Worm (Caenorhabditis elegans) whole organism, young adult: ENCODE data around the gene W07A12.4.

ENCODE experiments used
- B0336.3 ChIP-seq: fragments of 200-800 bp; sonication (Bioruptor generic); IDR thresholded peaks from 2 replicates; pipeline ENCODE4 v1.3.6; 2022; ENCODE audit warnings: missing genetic modification characterization, missing compliant biosample characterization
- C06A6.2 ChIP-seq: fragments of 200-800 bp; sonication (Bioruptor generic); conservative IDR thresholded peaks from 2 replicates; pipeline ENCODE4 v1.3.6; 2022; ENCODE audit warnings: missing genetic modification characterization, missing compliant biosample characterization
- F23B12.7 ChIP-seq: sonication (generic microtip); optimal IDR thresholded peaks from 2 replicates; lab custom pipeline; 2017; ENCODE audit warnings: missing genetic modification characterization, mild to moderate bottlenecking, missing compliant biosample characterization, antibody characterized with exemption, moderate library complexity; ENCODE audit not compliant: insufficient read depth
- F55B11.4 ChIP-seq: sonication (generic microtip); optimal IDR thresholded peaks from 2 replicates; lab custom pipeline; 2016; ENCODE audit warnings: missing compliant biosample characterization, missing genetic modification characterization, borderline replicate concordance; ENCODE audit not compliant: insufficient read depth
- F57C9.4 ChIP-seq: sonication (generic microtip); optimal IDR thresholded peaks from 2 replicates; lab custom pipeline; 2017; ENCODE audit warnings: mild to moderate bottlenecking, missing genetic modification characterization, missing compliant biosample characterization
- Y56A3A.18 ChIP-seq: fragments of 200-800 bp; sonication (Bioruptor generic); IDR thresholded peaks from 2 replicates; pipeline ENCODE4 v1.3.6; 2022; ENCODE audit warnings: missing genetic modification reagents, missing genetic modification characterization, missing compliant biosample characterization
- Y67H2A.10 ChIP-seq: fragments of 200-800 bp; sonication (Bioruptor generic); conservative IDR thresholded peaks from 2 replicates; pipeline ENCODE4 v1.3.6; 2022; ENCODE audit warnings: missing genetic modification reagents, missing genetic modification characterization, missing compliant biosample characterization
- Y95B8A.8 ChIP-seq: fragments of 200-800 bp; sonication (Bioruptor generic); IDR thresholded peaks from 2 replicates; pipeline ENCODE4 v1.3.6; 2022; ENCODE audit warnings: missing genetic modification reagents, missing genetic modification characterization, missing compliant biosample characterization
- attf-5 ChIP-seq: fragments of 200-800 bp; sonication (Bioruptor generic); optimal IDR thresholded peaks from 2 replicates; lab custom pipeline; 2018; ENCODE audit warnings: mild to moderate bottlenecking, missing genetic modification characterization, missing compliant biosample characterization
- bed-1 ChIP-seq: fragments of 200-800 bp; sonication (Bioruptor generic); IDR thresholded peaks from 2 replicates; pipeline ENCODE4 v1.3.6; 2022; ENCODE audit warnings: missing genetic modification reagents, missing genetic modification characterization, missing compliant biosample characterization
- bed-2 ChIP-seq: fragments of 200-800 bp; sonication (Bioruptor generic); IDR thresholded peaks from 2 replicates; pipeline ENCODE4 v1.3.6; 2022; ENCODE audit warnings: missing genetic modification reagents, missing genetic modification characterization, missing compliant biosample characterization
- cebp-1 ChIP-seq, 2 experiments: fragments of 200-800 bp in 1 of 2; sonication (Bioruptor generic) in 1 of 2; sonication (generic microtip) in 1 of 2; IDR thresholded peaks in 1 of 2; optimal IDR thresholded peaks in 1 of 2; 2 replicates each; pipeline versions ENCODE4 v1.3.6 to Lab custom; 2017 to 2022; ENCODE audit warnings: missing compliant biosample characterization in 2 of 2, missing genetic modification characterization in 2 of 2, mild to moderate bottlenecking in 1 of 2, missing genetic modification reagents in 1 of 2, moderate library complexity in 1 of 2
- ceh-27 ChIP-seq: fragments of 200-800 bp; sonication (Bioruptor generic); optimal IDR thresholded peaks from 2 replicates; lab custom pipeline; 2018; ENCODE audit warnings: mild to moderate bottlenecking, missing genetic modification characterization, moderate library complexity, missing compliant biosample characterization
- chd-7 ChIP-seq: sonication (generic microtip); optimal IDR thresholded peaks from 2 replicates; lab custom pipeline; 2016; ENCODE audit warnings: mild to moderate bottlenecking, missing genetic modification characterization, moderate library complexity, missing compliant biosample characterization
- die-1 ChIP-seq: sonication (generic microtip); optimal IDR thresholded peaks from 2 replicates; lab custom pipeline; 2016; ENCODE audit warnings: missing genotype, mild to moderate bottlenecking, missing genetic modification characterization, missing compliant biosample characterization
- dox-1 ChIP-seq: fragments of 200-800 bp; sonication (Bioruptor generic); IDR thresholded peaks from 2 replicates; pipeline ENCODE4 v1.3.6; 2022; ENCODE audit warnings: missing genetic modification reagents, missing genetic modification characterization, missing compliant biosample characterization
- dpff-1 ChIP-seq: sonication (generic microtip); optimal IDR thresholded peaks from 2 replicates; lab custom pipeline; 2017; ENCODE audit warnings: mild to moderate bottlenecking, missing genetic modification characterization, missing compliant biosample characterization
- egl-18 ChIP-seq: fragments of 200-800 bp; sonication (Bioruptor generic); IDR thresholded peaks from 2 replicates; pipeline ENCODE4 v1.3.6; 2022; ENCODE audit warnings: missing genetic modification reagents, missing genetic modification characterization, missing compliant biosample characterization
- fkh-3 ChIP-seq: sonication (generic microtip); optimal IDR thresholded peaks from 2 replicates; lab custom pipeline; 2016; ENCODE audit warnings: mild to moderate bottlenecking, missing genetic modification characterization, missing compliant biosample characterization
- him-1 ChIP-seq: sonication (generic microtip); optimal IDR thresholded peaks from 2 replicates; lab custom pipeline; 2016; ENCODE audit warnings: missing genotype, missing genetic modification reagents, missing genetic modification characterization, missing compliant biosample characterization
- hmg-20 ChIP-seq: fragments of 200-800 bp; sonication (Bioruptor generic); IDR thresholded peaks from 2 replicates; pipeline ENCODE4 v1.3.6; 2022; ENCODE audit warnings: missing genetic modification reagents, missing genetic modification characterization, missing compliant biosample characterization
- hsf-1 ChIP-seq: fragments of 200-800 bp; sonication (Bioruptor generic); IDR thresholded peaks from 2 replicates; pipeline ENCODE4 v1.3.6; 2022; ENCODE audit warnings: missing genetic modification reagents, missing genetic modification characterization, missing compliant biosample characterization
- let-607 ChIP-seq, 2 experiments: fragments of 200-800 bp in 1 of 2; sonication (Bioruptor generic) in 1 of 2; sonication (generic microtip) in 1 of 2; optimal IDR thresholded peaks; 2 replicates each; lab custom pipeline; 2016 to 2018; ENCODE audit warnings: mild to moderate bottlenecking in 2 of 2, missing compliant biosample characterization in 2 of 2, missing genetic modification characterization in 2 of 2, moderate library complexity in 2 of 2, missing genotype in 1 of 2
- lin-35 ChIP-seq, 3 experiments: fragments of 150-350 bp in 2 of 3; sonication (generic microtip) in 1 of 3; optimal IDR thresholded peaks; 2 replicates each; lab custom pipeline; 2014 to 2018; ENCODE audit warnings: missing biosample characterization in 3 of 3, missing genetic modification characterization in 3 of 3, missing genetic modification reagents in 3 of 3
- lin-40 ChIP-seq: sonication (generic microtip); optimal IDR thresholded peaks from 2 replicates; lab custom pipeline; 2016; ENCODE audit warnings: missing genetic modification characterization, mild to moderate bottlenecking, missing compliant biosample characterization, missing genotype, missing genetic modification reagents
- lir-1 ChIP-seq: fragments of 200-800 bp; sonication (Bioruptor generic); conservative IDR thresholded peaks from 2 replicates; pipeline ENCODE4 v1.3.6; 2022; ENCODE audit warnings: missing genetic modification reagents, missing genetic modification characterization, missing compliant biosample characterization
- lsl-1 ChIP-seq: fragments of 200-800 bp; sonication (Bioruptor generic); optimal IDR thresholded peaks from 2 replicates; lab custom pipeline; 2018; ENCODE audit warnings: mild to moderate bottlenecking, missing genetic modification characterization, moderate library complexity, missing compliant biosample characterization
- madf-10 ChIP-seq: sonication (generic microtip); optimal IDR thresholded peaks from 2 replicates; lab custom pipeline; 2016; ENCODE audit warnings: mild to moderate bottlenecking, missing genetic modification characterization, missing compliant biosample characterization
- mcd-1 ChIP-seq: fragments of 200-800 bp; sonication (Bioruptor generic); IDR thresholded peaks from 2 replicates; pipeline ENCODE4 v1.3.6; 2022; ENCODE audit warnings: missing genetic modification reagents, missing genetic modification characterization, missing compliant biosample characterization
- mel-28 ChIP-seq: sonication (generic microtip); optimal IDR thresholded peaks from 2 replicates; lab custom pipeline; 2016; ENCODE audit warnings: borderline replicate concordance, mild to moderate bottlenecking, missing genetic modification characterization, missing compliant biosample characterization
- mes-4 ChIP-seq: sonication (generic microtip); optimal IDR thresholded peaks from 2 replicates; lab custom pipeline; 2016; ENCODE audit warnings: missing genotype, missing genetic modification characterization, missing compliant biosample characterization
- mxl-1 ChIP-seq: sonication (generic microtip); optimal IDR thresholded peaks from 2 replicates; lab custom pipeline; 2016; ENCODE audit warnings: missing genetic modification characterization, missing compliant biosample characterization
- nfyb-1 ChIP-seq: fragments of 200-800 bp; sonication (Bioruptor generic); IDR thresholded peaks from 2 replicates; pipeline ENCODE4 v1.3.6; 2022; ENCODE audit warnings: missing genetic modification reagents, missing genetic modification characterization, missing compliant biosample characterization
- nhr-27 ChIP-seq: fragments of 200-800 bp; sonication (Bioruptor generic); optimal IDR thresholded peaks from 2 replicates; lab custom pipeline; 2018; ENCODE audit warnings: mild to moderate bottlenecking, missing genetic modification characterization, moderate library complexity, missing compliant biosample characterization
- repo-1 ChIP-seq: sonication (generic microtip); optimal IDR thresholded peaks from 2 replicates; lab custom pipeline; 2017; ENCODE audit warnings: mild to moderate bottlenecking, missing genetic modification characterization, missing compliant biosample characterization
- snpc-1.3 ChIP-seq: sonication (generic microtip); optimal IDR thresholded peaks from 2 replicates; lab custom pipeline; 2017; ENCODE audit warnings: missing genetic modification characterization, mild to moderate bottlenecking, missing compliant biosample characterization, antibody characterized with exemption, moderate library complexity, missing genotype, missing genetic modification reagents; ENCODE audit not compliant: insufficient read depth
- sptf-2 ChIP-seq: fragments of 200-800 bp; sonication (Bioruptor generic); optimal IDR thresholded peaks from 2 replicates; lab custom pipeline; 2018; ENCODE audit warnings: mild to moderate bottlenecking, missing genetic modification characterization, missing compliant biosample characterization
- tbx-9 ChIP-seq: sonication (generic microtip); optimal IDR thresholded peaks from 2 replicates; lab custom pipeline; 2016; ENCODE audit warnings: borderline replicate concordance, missing genetic modification characterization, inconsistent platforms, missing compliant biosample characterization

W07A12.4 gene

DNA sequence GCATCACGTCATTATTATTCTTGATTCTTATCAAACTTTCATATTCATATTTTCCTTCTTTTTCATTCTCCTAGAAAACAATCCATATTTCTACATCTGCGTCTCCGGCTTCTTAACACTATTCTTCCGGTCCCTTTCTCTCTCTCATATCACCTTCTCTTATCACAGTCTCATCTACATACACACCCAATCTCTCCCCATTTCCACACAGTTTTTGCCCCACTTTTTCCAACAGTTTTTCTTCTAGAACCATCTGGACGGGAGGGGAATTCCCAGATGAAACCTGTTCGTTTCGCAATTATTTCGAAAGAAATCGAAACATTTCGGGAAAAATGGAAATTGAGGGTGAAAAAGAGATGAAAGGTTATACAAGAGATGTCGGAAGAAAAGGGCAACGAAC is 17.9 kb upstream of the W07A12.4 start (continued):
- TF ChIP-seq F55B11.4 (no peak), dox-1 (GFP tag; lab: Robert Waterston, UW) (peak; percentile 37; the same call in 1 of the 2 replicates), fkh-3 (tag; lab: Kevin White, UChicago) (no peak), C06A6.2 (GFP tag; lab: Robert Waterston, UW) (peak; percentile 53; the same call in 1 of the 2 replicates), cebp-1 (GFP tag; IDR thresholded peaks at IDR 0.05; lab: Robert Waterston, UW) (peak; percentile 95), cebp-1 (tag; optimal IDR thresholded peaks at IDR 0.05; lab: Kevin White, UChicago) (peak; percentile 98), attf-5 (GFP tag; lab: Kevin White, UChicago) (peak; percentile 72), lsl-1 (GFP tag; lab: Kevin White, UChicago) (no peak), repo-1 (tag; lab: Kevin White, UChicago) (peak; percentile 29), lin-35 (GFP tag; optimal IDR thresholded peaks at IDR 0.05; lab: Kevin White, UChicago) (peak in 1 of 3 experiments; percentile 35), Y56A3A.18 (no peak), hsf-1 (GFP tag; lab: Robert Waterston, UW) (peak; percentile 92), lin-40 (tag; lab: Kevin White, UChicago) (peak; percentile 57), nfyb-1 (GFP tag; lab: Robert Waterston, UW) (peak; percentile 81), ceh-27 (peak; percentile 11), chd-7 (tag; lab: Kevin White, UChicago) (peak; percentile 26), egl-18 (GFP tag; lab: Robert Waterston, UW) (0 out of 2 replicates have a peak, but pooled peaks have one; percentile 54)

DNA sequence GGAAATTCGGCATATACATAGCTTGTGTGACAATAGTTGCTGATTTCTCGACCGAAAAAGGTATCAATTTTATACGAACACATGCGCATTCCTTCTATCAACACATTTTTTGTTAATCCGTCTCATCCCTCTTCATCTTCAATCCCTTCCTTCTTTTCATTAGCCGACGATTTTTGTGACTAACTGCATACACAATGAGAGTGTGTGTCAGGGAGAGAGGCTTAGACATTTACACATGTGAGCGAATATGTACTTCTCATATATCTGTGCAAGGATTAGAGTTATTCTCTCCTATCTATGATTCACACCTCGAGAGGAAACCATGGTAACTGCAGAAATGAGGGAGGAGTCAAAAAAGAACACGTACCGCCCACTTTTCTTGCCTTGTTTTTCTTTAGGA is 15.7 kb upstream of the W07A12.4 start:
- no peak for TF ChIP-seq repo-1 (tag; lab: Kevin White, UChicago)
- no peak for TF ChIP-seq let-607 (tag; optimal IDR thresholded peaks at IDR 0.05; lab: Kevin White, UChicago)
- no peak for TF ChIP-seq F23B12.7 (tag; lab: Kevin White, UChicago)
- TF ChIP-seq mcd-1 (GFP tag; lab: Robert Waterston, UW) = no peak
- no peak for TF ChIP-seq madf-10 (tag; lab: Kevin White, UChicago)
- no peak for TF ChIP-seq Y67H2A.10 (GFP tag; lab: Robert Waterston, UW)
- no peak for TF ChIP-seq lir-1 (GFP tag; lab: Robert Waterston, UW)
- TF ChIP-seq sptf-2 (GFP tag; lab: Kevin White, UChicago) = no peak
- TF ChIP-seq F57C9.4 = no peak
- no peak for TF ChIP-seq nhr-27
- TF ChIP-seq mes-4 (tag; lab: Kevin White, UChicago) = no peak
- no peak for TF ChIP-seq chd-7 (tag; lab: Kevin White, UChicago)
- TF ChIP-seq dpff-1 (tag; lab: Kevin White, UChicago) = no peak

DNA sequence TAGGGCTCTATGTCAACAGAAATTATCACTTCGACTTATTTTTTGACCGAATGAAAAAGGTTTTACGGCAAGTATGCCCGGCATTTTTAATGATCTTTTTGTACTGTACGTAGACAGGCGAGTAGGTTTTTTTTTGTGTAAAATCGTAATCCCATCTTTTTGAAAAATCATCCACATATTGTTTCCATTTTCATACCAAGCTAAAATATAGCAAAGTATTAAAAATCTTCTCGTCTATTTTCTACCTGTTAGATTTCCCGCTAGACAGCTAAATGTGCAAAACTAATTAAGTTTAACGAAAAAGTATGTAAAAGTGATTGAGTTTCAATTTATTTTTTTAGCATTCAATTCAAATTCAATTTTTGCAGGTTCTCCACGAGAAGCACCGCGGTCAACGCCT is 14.7 kb upstream of the W07A12.4 start, which contains the start of gene C16D2.1:
Gene C16D2.1 (plus strand): TSS at position 301 of the 400 bp plus-strand sequence.
- TF ChIP-seq hmg-20 (GFP tag; lab: Robert Waterston, UW) (no peak), snpc-1.3 (tag; lab: Kevin White, UChicago) (no peak), die-1 (no peak), ceh-27 (no peak), mel-28 (no peak), bed-2 (GFP tag; lab: Robert Waterston, UW) (no peak), dox-1 (GFP tag; lab: Robert Waterston, UW) (no peak), fkh-3 (tag; lab: Kevin White, UChicago) (no peak), mxl-1 (tag; lab: Kevin White, UChicago) (no peak), C06A6.2 (GFP tag; lab: Robert Waterston, UW) (no peak), tbx-9 (tag; lab: Kevin White, UChicago) (no peak), nfyb-1 (GFP tag; lab: Robert Waterston, UW) (no peak), Y95B8A.8 (GFP tag; lab: Robert Waterston, UW) (no peak), repo-1 (tag; lab: Kevin White, UChicago) (no peak), attf-5 (GFP tag; lab: Kevin White, UChicago) (no peak), him-1 (tag; lab: Kevin White, UChicago) (no peak), F23B12.7 (tag; lab: Kevin White, UChicago) (no peak), B0336.3 (GFP tag; lab: Robert Waterston, UW) (no peak), bed-1 (no peak)
